Fruit fly (Drosophila melanogaster) S2 (cell line): ENCODE data around the gene Rpn10.

Experiments used
- CG8478 ChIP-seq: fragments of >200 bp; optimal IDR thresholded peaks from 2 replicates; lab custom pipeline; 2018
- CTCF ChIP-seq, 2 experiments: fragments of >200 bp; optimal IDR thresholded peaks; 2 replicates each; lab custom pipeline; 2018

Gene Rpn10

dm6 chr3L:21536857-21537256, at the start of gene Rpn10:
Rpn10 (plus strand) TSS chr3L:21537000.
- TF ChIP-seq CTCF (optimal IDR thresholded peaks at IDR 0.05; lab: Kevin White, UChicago): peak; percentile 39 to 50
- TF ChIP-seq CG8478 (lab: Kevin White, UChicago): no peak

- TF ChIP-seq CG8478 (lab: Kevin White, UChicago) (no peak), CTCF (optimal IDR thresholded peaks at IDR 0.05; lab: Kevin White, UChicago) (no peak)
Measured at dm6 chr3L:21490486-21490885, 46.3 kb upstream of the Rpn10 start, which contains the start of gene Neu2. Neu2 (minus strand) TSS chr3L:21490586.

- TF ChIP-seq CG8478 (lab: Kevin White, UChicago) (no peak), CTCF (optimal IDR thresholded peaks at IDR 0.05; lab: Kevin White, UChicago) (no peak)
Measured at dm6 chr3L:21492723-21493316, 44.0 kb upstream of the Rpn10 start, which contains the start of the genes CG7202 and CG7519. CG7202 (minus strand) TSS chr3L:21492773. CG7519 (plus strand) TSS chr3L:21493083.

- TF ChIP-seq CG8478 (lab: Kevin White, UChicago) (no peak), CTCF (optimal IDR thresholded peaks at IDR 0.05; lab: Kevin White, UChicago) (no peak)
Measured at dm6 chr3L:21496502-21496864, 40.3 kb upstream of the Rpn10 start.

- TF ChIP-seq CG8478 (lab: Kevin White, UChicago) (no peak), CTCF (optimal IDR thresholded peaks at IDR 0.05; lab: Kevin White, UChicago) (no peak)
Measured at dm6 chr3L:21496865-21497634, 39.8 kb upstream of the Rpn10 start, which contains the start of gene Hr78. Hr78 (minus strand) TSS chr3L:21497494.

- TF ChIP-seq CG8478 (lab: Kevin White, UChicago) (no peak), CTCF (optimal IDR thresholded peaks at IDR 0.05; lab: Kevin White, UChicago) (no peak)
Measured at dm6 chr3L:21501172-21501571, 35.6 kb upstream of the Rpn10 start, which contains the start of gene Est-Q. Est-Q (plus strand) TSS chr3L:21501421.

dm6 chr3L:21501928-21502327, 34.9 kb upstream of the Rpn10 start:
- no peak for TF ChIP-seq CG8478 (lab: Kevin White, UChicago)
- TF ChIP-seq CTCF (optimal IDR thresholded peaks at IDR 0.05; lab: Kevin White, UChicago): no peak

- TF ChIP-seq CG8478 (lab: Kevin White, UChicago) (no peak), CTCF (optimal IDR thresholded peaks at IDR 0.05; lab: Kevin White, UChicago) (peak; percentile 27 to 47)
Measured at dm6 chr3L:21507354-21507928, 29.4 kb upstream of the Rpn10 start, which contains the start of the genes Glg1 and M6. Glg1 (minus strand) TSS chr3L:21507538. M6 (plus strand) TSS chr3L:21507852.

- TF ChIP-seq CG8478 (lab: Kevin White, UChicago): no peak
- TF ChIP-seq CTCF (optimal IDR thresholded peaks at IDR 0.05; lab: Kevin White, UChicago): no peak
Measured at dm6 chr3L:21507955-21508354, 28.8 kb upstream of the Rpn10 start.

- no peak for TF ChIP-seq CTCF (optimal IDR thresholded peaks at IDR 0.05; lab: Kevin White, UChicago)
- TF ChIP-seq CG8478 (lab: Kevin White, UChicago): no peak
Measured at dm6 chr3L:21508621-21509020, 28.2 kb upstream of the Rpn10 start.

- TF ChIP-seq CG8478 (lab: Kevin White, UChicago) (no peak), CTCF (optimal IDR thresholded peaks at IDR 0.05; lab: Kevin White, UChicago) (no peak)
Measured at dm6 chr3L:21509488-21510122, 27.2 kb upstream of the Rpn10 start.

- TF ChIP-seq CG8478 (lab: Kevin White, UChicago) (no peak), CTCF (optimal IDR thresholded peaks at IDR 0.05; lab: Kevin White, UChicago) (no peak)
Measured at dm6 chr3L:21515823-21516715, 20.7 kb upstream of the Rpn10 start, which contains the start of the genes SAK and Cdk12. SAK (minus strand) TSS chr3L:21515887. Cdk12 (plus strand) TSS chr3L:21516306.

dm6 chr3L:21516716-21517266, 20.0 kb upstream of the Rpn10 start:
- no peak for TF ChIP-seq CTCF (optimal IDR thresholded peaks at IDR 0.05; lab: Kevin White, UChicago)
